Fruit fly (Drosophila melanogaster) whole organism, embryonic: Measurements from ENCODE around the gene CG11951.

ENCODE experiments used
- Antp ChIP-seq: fragments of 200-800 bp; sonication (Bioruptor generic); optimal IDR thresholded peaks from 3 replicates; lab custom pipeline; 2016; ENCODE audit warnings: missing biosample characterization, missing genetic modification characterization
- CG10147 ChIP-seq: fragments of 200-800 bp; sonication (Bioruptor generic); optimal IDR thresholded peaks from 2 replicates; lab custom pipeline; 2019; ENCODE audit warnings: missing biosample characterization, mild to moderate bottlenecking, missing genetic modification characterization, moderate library complexity
- CG10431 ChIP-seq: fragments of 200-800 bp; sonication (Bioruptor generic); optimal IDR thresholded peaks from 3 replicates; lab custom pipeline; 2018; ENCODE audit warnings: missing biosample characterization, mild to moderate bottlenecking, missing genetic modification characterization
- CG10565 ChIP-seq: fragments of 200-800 bp; sonication (Bioruptor generic); optimal IDR thresholded peaks from 3 replicates; lab custom pipeline; 2016; ENCODE audit warnings: missing biosample characterization, mild to moderate bottlenecking, missing genetic modification characterization
- CG13296 ChIP-seq: fragments of 200-800 bp; sonication (Bioruptor generic); optimal IDR thresholded peaks from 3 replicates; lab custom pipeline; 2018; ENCODE audit warnings: missing biosample characterization, mild to moderate bottlenecking, missing genetic modification characterization
- CG15696 ChIP-seq: fragments of 200-800 bp; sonication (Bioruptor generic); optimal IDR thresholded peaks from 2 replicates; lab custom pipeline; 2019; ENCODE audit warnings: missing biosample characterization, mild to moderate bottlenecking, missing genetic modification characterization, moderate library complexity
- CG2129 ChIP-seq: fragments of 200-800 bp; sonication (Bioruptor generic); IDR thresholded peaks from 2 replicates; pipeline ENCODE4 v1.3.6; 2022; ENCODE audit warnings: missing biosample characterization, missing genetic modification characterization; ENCODE audit not compliant: partially characterized antibody
- CG34422 ChIP-seq: fragments of 200-800 bp; sonication (Bioruptor generic); IDR thresholded peaks from 3 replicates; pipeline ENCODE4 v1.3.6; 2022; ENCODE audit warnings: missing biosample characterization, missing genetic modification characterization
- CG3726 ChIP-seq: fragments of 200-800 bp; sonication (Bioruptor generic); IDR thresholded peaks from 3 replicates; pipeline ENCODE4, ENCODE4 v1.3.6; 2022; ENCODE audit warnings: missing biosample characterization, missing genetic modification characterization
- CG3838 ChIP-seq: fragments of 200-800 bp; sonication (Bioruptor generic); optimal IDR thresholded peaks from 3 replicates; lab custom pipeline; 2016; ENCODE audit warnings: missing biosample characterization, missing genetic modification characterization
- CG5245 ChIP-seq: fragments of 200-800 bp; sonication (Bioruptor generic); optimal IDR thresholded peaks from 3 replicates; lab custom pipeline; 2016; ENCODE audit warnings: missing biosample characterization, missing genetic modification characterization
- CG6765 ChIP-seq: fragments of 200-800 bp; sonication (Bioruptor generic); optimal IDR thresholded peaks from 3 replicates; lab custom pipeline; 2017; ENCODE audit warnings: missing biosample characterization, mild to moderate bottlenecking, missing genetic modification characterization
- CG7786 ChIP-seq: fragments of 200-800 bp; sonication (Bioruptor generic); optimal IDR thresholded peaks from 2 replicates; lab custom pipeline; 2016; ENCODE audit warnings: missing biosample characterization, missing genetic modification characterization
- CG7963 ChIP-seq: fragments of 200-800 bp; sonication (Bioruptor generic); IDR thresholded peaks from 3 replicates; pipeline ENCODE4 v1.3.6; 2022; ENCODE audit warnings: missing biosample characterization, missing genetic modification characterization; ENCODE audit not compliant: partially characterized antibody
- CG9932 ChIP-seq: fragments of 200-800 bp; sonication (Bioruptor generic); IDR thresholded peaks from 2 replicates; pipeline ENCODE4 v1.3.6; 2022; ENCODE audit warnings: missing biosample characterization, missing genetic modification characterization
- CkIIα-i1 ChIP-seq: fragments of 200-800 bp; sonication (Bioruptor generic); IDR thresholded peaks from 2 replicates; pipeline ENCODE4 v1.3.6; 2022; ENCODE audit warnings: missing biosample characterization, missing genetic modification characterization
- Drgx ChIP-seq: fragments of 200-800 bp; sonication (Bioruptor generic); IDR thresholded peaks from 2 replicates; pipeline ENCODE4 v1.3.6; 2022; ENCODE audit warnings: missing biosample characterization, missing genetic modification characterization
- GATAe ChIP-seq: fragments of 200-800 bp; sonication (Bioruptor generic); conservative IDR thresholded peaks from 2 replicates; pipeline ENCODE4 v1.3.6; 2022; ENCODE audit warnings: missing biosample characterization, missing genetic modification characterization
- H15 ChIP-seq: fragments of 200-800 bp; sonication (Bioruptor generic); IDR thresholded peaks from 3 replicates; pipeline ENCODE4 v1.3.6; 2022; ENCODE audit warnings: missing biosample characterization, missing genetic modification characterization
- Hey ChIP-seq: fragments of 200-800 bp; sonication (Bioruptor generic); optimal IDR thresholded peaks from 3 replicates; lab custom pipeline; 2018; ENCODE audit warnings: missing biosample characterization, mild to moderate bottlenecking, missing genetic modification characterization
- Hr51 ChIP-seq, 2 experiments: fragments of 200-800 bp; sonication (Bioruptor generic); optimal IDR thresholded peaks; 2 replicates in 1 of 2; 3 replicates in 1 of 2; lab custom pipeline; 2016 to 2018; ENCODE audit warnings: missing biosample characterization in 2 of 2, missing genetic modification characterization in 2 of 2, mild to moderate bottlenecking in 1 of 2, moderate library complexity in 1 of 2
- Lhr ChIP-seq: fragments of 200-800 bp; sonication (Bioruptor generic); optimal IDR thresholded peaks from 3 replicates; lab custom pipeline; 2017; ENCODE audit warnings: mild to moderate bottlenecking, missing biosample characterization, missing genetic modification reagents, missing genetic modification characterization
- MESR4 ChIP-seq: fragments of 200-800 bp; sonication (Bioruptor generic); optimal IDR thresholded peaks from 2 replicates; lab custom pipeline; 2018; ENCODE audit warnings: missing biosample characterization, mild to moderate bottlenecking, missing genetic modification characterization, moderate library complexity
- Med ChIP-seq: fragments of 200-800 bp; sonication (Bioruptor generic); peaks from one replicate; lab custom pipeline; 2016; ENCODE audit warnings: missing biosample characterization, missing genetic modification characterization, mild to moderate bottlenecking, inconsistent platforms, moderate library complexity
- NFAT ChIP-seq: fragments of 200-800 bp; sonication (Bioruptor generic); IDR thresholded peaks from 2 replicates; pipeline ENCODE4 v1.3.6; 2022; ENCODE audit warnings: missing biosample characterization, missing genetic modification characterization
- Neu2 ChIP-seq: fragments of 200-800 bp; sonication (Bioruptor generic); optimal IDR thresholded peaks from 3 replicates; lab custom pipeline; 2016; ENCODE audit warnings: missing biosample characterization, missing genetic modification characterization, borderline replicate concordance
- Side ChIP-seq: fragments of 200-800 bp; sonication (Bioruptor generic); optimal IDR thresholded peaks from 2 replicates; lab custom pipeline; 2016; ENCODE audit warnings: missing biosample characterization, missing genetic modification characterization
- Sry-β ChIP-seq: fragments of 200-800 bp; sonication (Bioruptor generic); optimal IDR thresholded peaks from 2 replicates; lab custom pipeline; 2018; ENCODE audit warnings: missing biosample characterization, mild to moderate bottlenecking, missing genetic modification characterization, moderate library complexity
- Vsx1 ChIP-seq: fragments of 200-800 bp; sonication (Bioruptor generic); optimal IDR thresholded peaks from 2 replicates; lab custom pipeline; 2017; ENCODE audit warnings: missing biosample characterization, mild to moderate bottlenecking, missing genetic modification characterization, missing genetic modification reagents
- caup ChIP-seq: fragments of 200-800 bp; sonication (Bioruptor generic); optimal IDR thresholded peaks from 3 replicates; lab custom pipeline; 2017; ENCODE audit warnings: missing biosample characterization, mild to moderate bottlenecking, missing genetic modification characterization, moderate library complexity; ENCODE audit not compliant: severe bottlenecking
- chm ChIP-seq: fragments of 200-800 bp; sonication (Bioruptor generic); IDR thresholded peaks from 2 replicates; pipeline ENCODE4 v1.3.6; 2022; ENCODE audit warnings: missing biosample characterization, missing genetic modification characterization
- crp ChIP-seq, 2 experiments: fragments of 200-800 bp; sonication (Bioruptor generic); optimal IDR thresholded peaks; 2 replicates in 1 of 2; 3 replicates in 1 of 2; lab custom pipeline; 2017; ENCODE audit warnings: missing biosample characterization in 2 of 2, missing genetic modification characterization in 2 of 2, mild to moderate bottlenecking in 1 of 2, moderate library complexity in 1 of 2
- cwo ChIP-seq: fragments of 200-800 bp; sonication (Bioruptor generic); optimal IDR thresholded peaks from 3 replicates; lab custom pipeline; 2017; ENCODE audit warnings: missing biosample characterization, missing genetic modification characterization, mild to moderate bottlenecking, moderate library complexity, missing genetic modification reagents
- dmrt99B ChIP-seq: fragments of 200-800 bp; sonication (Bioruptor generic); optimal IDR thresholded peaks from 2 replicates; lab custom pipeline; 2018; ENCODE audit warnings: missing biosample characterization, mild to moderate bottlenecking, missing genetic modification characterization, moderate library complexity
- fu2 ChIP-seq: fragments of 200-800 bp; sonication (Bioruptor generic); optimal IDR thresholded peaks from 2 replicates; lab custom pipeline; 2016; ENCODE audit warnings: missing biosample characterization, missing genetic modification characterization
- h ChIP-seq: fragments of >200 bp; optimal IDR thresholded peaks from 2 replicates; lab custom pipeline; 2017
- jigr1 ChIP-seq: fragments of 200-800 bp; sonication (Bioruptor generic); IDR thresholded peaks from 3 replicates; pipeline ENCODE4 v1.3.6; 2022; ENCODE audit warnings: missing biosample characterization, missing genetic modification characterization
- lmd ChIP-seq: fragments of 200-800 bp; sonication (Bioruptor generic); IDR thresholded peaks from 2 replicates; pipeline ENCODE4 v1.3.6; 2022; ENCODE audit warnings: missing biosample characterization, missing genetic modification characterization
- maf-S ChIP-seq: fragments of 200-800 bp; sonication (Bioruptor generic); optimal IDR thresholded peaks from 2 replicates; lab custom pipeline; 2016; ENCODE audit warnings: missing biosample characterization, missing genetic modification characterization
- onecut ChIP-seq: fragments of 200-800 bp; sonication (Bioruptor generic); IDR thresholded peaks from 2 replicates; pipeline ENCODE4 v1.3.6; 2022; ENCODE audit warnings: missing biosample characterization, missing genetic modification characterization
- org-1 ChIP-seq: fragments of 200-800 bp; sonication (Bioruptor generic); optimal IDR thresholded peaks from 2 replicates; lab custom pipeline; 2017; ENCODE audit warnings: missing biosample characterization, missing genetic modification characterization
- phol ChIP-seq: fragments of 200-800 bp; sonication (Bioruptor generic); optimal IDR thresholded peaks from 3 replicates; lab custom pipeline; 2018; ENCODE audit warnings: missing biosample characterization, mild to moderate bottlenecking, missing genetic modification characterization, moderate library complexity
- pnt ChIP-seq: fragments of 200-800 bp; sonication (Bioruptor generic); optimal IDR thresholded peaks from 3 replicates; lab custom pipeline; 2016; ENCODE audit warnings: missing biosample characterization, missing genetic modification characterization
- psq ChIP-seq: fragments of 200-800 bp; sonication (Bioruptor generic); optimal IDR thresholded peaks from 2 replicates; lab custom pipeline; 2017; ENCODE audit warnings: missing biosample characterization, missing genetic modification characterization
- repo ChIP-seq: fragments of 200-800 bp; sonication (Bioruptor generic); optimal IDR thresholded peaks from 2 replicates; lab custom pipeline; 2016; ENCODE audit warnings: missing biosample characterization, missing genetic modification characterization
- rib ChIP-seq: fragments of 200-800 bp; sonication (Bioruptor generic); IDR thresholded peaks from 2 replicates; pipeline ENCODE4 v1.3.6; 2022; ENCODE audit warnings: missing biosample characterization, missing genetic modification characterization
- schlank ChIP-seq: fragments of 200-800 bp; sonication (Bioruptor generic); optimal IDR thresholded peaks from 2 replicates; lab custom pipeline; 2018; ENCODE audit warnings: missing biosample characterization, mild to moderate bottlenecking, missing genetic modification characterization
- zen ChIP-seq: fragments of 200-800 bp; sonication (Bioruptor generic); optimal IDR thresholded peaks from 3 replicates; lab custom pipeline; 2018; ENCODE audit warnings: missing biosample characterization, mild to moderate bottlenecking, missing genetic modification characterization, moderate library complexity

The CG11951 gene

DNA sequence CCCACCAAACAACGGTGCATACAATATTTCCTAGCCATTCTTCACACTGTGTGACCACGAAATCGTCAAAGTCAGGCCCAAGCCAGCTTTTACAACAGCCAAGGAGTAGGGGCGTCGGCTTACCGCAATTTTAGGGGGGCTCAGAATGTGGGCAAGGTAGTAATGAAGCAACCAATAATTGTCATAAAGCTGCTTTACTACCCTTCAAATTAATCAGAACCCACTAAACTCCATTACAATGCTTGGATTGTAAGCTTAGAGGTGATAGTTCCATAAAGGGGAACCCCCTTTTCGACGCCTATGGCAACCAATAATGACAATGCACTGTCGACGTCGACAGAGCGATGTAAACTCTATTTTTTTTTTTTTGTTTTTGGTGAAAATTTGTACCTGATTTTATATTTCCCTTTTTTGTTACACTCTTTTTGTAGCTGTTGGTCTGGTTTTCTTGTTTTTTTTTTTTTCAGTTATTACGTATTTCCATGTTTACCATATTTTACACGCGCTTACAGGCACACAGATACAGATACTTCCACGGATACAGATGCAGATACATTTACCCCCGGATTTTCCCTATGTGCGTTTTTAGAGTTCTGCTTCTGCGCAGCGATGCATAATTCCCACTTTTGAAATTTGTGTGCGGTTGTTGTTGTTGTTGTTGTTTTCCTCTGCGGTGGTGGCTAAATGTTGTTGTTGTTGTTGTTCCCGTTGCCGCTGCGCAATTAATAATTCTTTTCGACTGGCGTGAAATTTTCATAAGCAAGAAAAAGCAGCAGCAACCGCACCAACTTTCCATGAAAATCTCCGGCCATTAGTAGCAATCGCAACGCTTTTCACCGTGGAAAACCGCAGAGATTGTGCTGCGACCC is 33.7 kb downstream of the CG11951 start:
- no peak for TF ChIP-seq CG9932 (GFP tag; lab: Robert Waterston, UW)
- TF ChIP-seq fu2, result no peak
- peak; percentile 64 for TF ChIP-seq pnt (GFP tag; lab: Kevin White, UChicago)
- no peak for TF ChIP-seq MESR4
- TF ChIP-seq zen (tag; lab: Kevin White, UChicago), result peak; percentile 60
- TF ChIP-seq jigr1 (GFP tag; lab: Robert Waterston, UW), result peak; percentile 80; the same call in 2 of the 3 replicates
- TF ChIP-seq Sry-β (GFP tag; lab: Kevin White, UChicago), result no peak
- peak; percentile 82 for TF ChIP-seq lmd
- TF ChIP-seq CG7963 (GFP tag; lab: Robert Waterston, UW), result no peak
- peak; percentile 65 for TF ChIP-seq org-1 (GFP tag; lab: Kevin White, UChicago)
- TF ChIP-seq psq (GFP tag; lab: Kevin White, UChicago), result peak; percentile 18
- TF ChIP-seq CG10147, result no peak
- peak; percentile 72 for TF ChIP-seq onecut (GFP tag; lab: Robert Waterston, UW)
- peak; percentile 91 for TF ChIP-seq Med (GFP tag; lab: Kevin White, UChicago)
- peak; percentile 70 for TF ChIP-seq H15 (GFP tag; lab: Robert Waterston, UW)
- peak; percentile 87 for TF ChIP-seq phol
- peak; percentile 81 for TF ChIP-seq CG34422 (GFP tag; lab: Robert Waterston, UW)
- TF ChIP-seq rib (GFP tag; lab: Robert Waterston, UW), result no peak
- peak; percentile 79 for TF ChIP-seq Antp (GFP tag; lab: Kevin White, UChicago)
- TF ChIP-seq CG13296, result peak; percentile 50
- no peak for TF ChIP-seq h (lab: Kevin White, UChicago)
- TF ChIP-seq CG3838 (GFP tag; lab: Kevin White, UChicago), result no peak
- no peak for TF ChIP-seq CkIIα-i1 (GFP tag; lab: Robert Waterston, UW)
- peak; percentile 24 for TF ChIP-seq CG10565 (GFP tag; lab: Kevin White, UChicago)
- TF ChIP-seq chm (GFP tag; lab: Robert Waterston, UW), result peak; percentile 75; the same call in 1 of the 2 replicates
- TF ChIP-seq schlank (tag; lab: Kevin White, UChicago), result no peak
- no peak for TF ChIP-seq GATAe (GFP tag; lab: Robert Waterston, UW)
- TF ChIP-seq CG7786 (GFP tag; lab: Kevin White, UChicago), result peak; percentile 33
- peak; percentile 66 for TF ChIP-seq repo
- no peak for TF ChIP-seq Hey
- TF ChIP-seq Neu2 (GFP tag; lab: Kevin White, UChicago), result no peak
- TF ChIP-seq CG3726 (GFP tag; lab: Robert Waterston, UW), result peak; percentile 72; the same call in 1 of the 3 replicates
- peak; percentile 21 for TF ChIP-seq cwo (GFP tag; lab: Kevin White, UChicago)
- TF ChIP-seq NFAT, result no peak
- peak; percentile 13 for TF ChIP-seq CG6765 (GFP tag; lab: Kevin White, UChicago)
- TF ChIP-seq dmrt99B, result peak; percentile 88
- TF ChIP-seq CG5245 (GFP tag; lab: Kevin White, UChicago), result peak; percentile 73
- TF ChIP-seq Lhr, result peak; percentile 56
- peak; percentile 71 for TF ChIP-seq Side (GFP tag; lab: Kevin White, UChicago)
- TF ChIP-seq maf-S, result peak; percentile 72
- peak; percentile 62 for TF ChIP-seq Drgx (GFP tag; lab: Robert Waterston, UW)
- peak; percentile 32 for TF ChIP-seq Vsx1 (GFP tag; lab: Kevin White, UChicago)
- TF ChIP-seq Hr51 (GFP tag; optimal IDR thresholded peaks at IDR 0.05; lab: Kevin White, UChicago), result peak; percentile 29 to 83
- TF ChIP-seq CG2129 (GFP tag; lab: Robert Waterston, UW), result no peak
- TF ChIP-seq crp (GFP tag; optimal IDR thresholded peaks at IDR 0.05; lab: Kevin White, UChicago), result peak in 1 of 2 experiments; percentile 22
- peak; percentile 32 for TF ChIP-seq caup (GFP tag; lab: Kevin White, UChicago)
- peak; percentile 51 for TF ChIP-seq CG15696 (tag; lab: Kevin White, UChicago)
- peak; percentile 29 for TF ChIP-seq CG10431
